Fruit fly (Drosophila melanogaster) whole organism, embryonic: ENCODE data around the gene park.

Source experiments
- Aef1 ChIP-seq: fragments of 200-800 bp; sonication (Bioruptor generic); IDR thresholded peaks from 3 replicates; pipeline ENCODE4 v1.3.6; 2022; ENCODE audit warnings: missing biosample characterization, missing genetic modification characterization
- Antp ChIP-seq: fragments of 200-800 bp; sonication (Bioruptor generic); optimal IDR thresholded peaks from 3 replicates; lab custom pipeline; 2016; ENCODE audit warnings: missing biosample characterization, missing genetic modification characterization
- CG10979 ChIP-seq: fragments of 200-800 bp; sonication (Bioruptor generic); optimal IDR thresholded peaks from 2 replicates; lab custom pipeline; 2018; ENCODE audit warnings: missing biosample characterization, mild to moderate bottlenecking, missing genetic modification characterization, moderate library complexity
- CG11093 ChIP-seq: fragments of 200-800 bp; sonication (Bioruptor generic); IDR thresholded peaks from 3 replicates; pipeline ENCODE4 v1.3.6; 2022; ENCODE audit warnings: missing biosample characterization, missing genetic modification characterization
- CG11723 ChIP-seq: fragments of 200-800 bp; sonication (Bioruptor generic); optimal IDR thresholded peaks from 2 replicates; lab custom pipeline; 2017; ENCODE audit warnings: missing biosample characterization, mild to moderate bottlenecking, missing genetic modification characterization
- CG13775 ChIP-seq: fragments of 200-800 bp; sonication (Bioruptor generic); optimal IDR thresholded peaks from 3 replicates; lab custom pipeline; 2017; ENCODE audit warnings: missing biosample characterization, mild to moderate bottlenecking, missing genetic modification characterization
- CG14050 ChIP-seq: fragments of 200-800 bp; sonication (Bioruptor generic); IDR thresholded peaks from 3 replicates; pipeline ENCODE4 v1.3.6; 2022; ENCODE audit warnings: missing biosample characterization, missing genetic modification characterization
- CG15073 ChIP-seq: fragments of 200-800 bp; sonication (Bioruptor generic); optimal IDR thresholded peaks from 2 replicates; lab custom pipeline; 2016; ENCODE audit warnings: missing biosample characterization, missing genetic modification characterization
- CG1529 ChIP-seq: fragments of 200-800 bp; sonication (Bioruptor generic); optimal IDR thresholded peaks from 3 replicates; lab custom pipeline; 2018; ENCODE audit warnings: missing biosample characterization, missing genetic modification characterization
- CG17359 ChIP-seq: fragments of 200-800 bp; sonication (Bioruptor generic); optimal IDR thresholded peaks from 3 replicates; lab custom pipeline; 2018; ENCODE audit warnings: missing biosample characterization, mild to moderate bottlenecking, missing genetic modification characterization, moderate library complexity
- CG17829 ChIP-seq: fragments of 200-800 bp; optimal IDR thresholded peaks from 2 replicates; lab custom pipeline; 2019; ENCODE audit warnings: missing biosample characterization, mild to moderate bottlenecking, missing genetic modification characterization, moderate library complexity
- CG18262 ChIP-seq: fragments of 200-800 bp; optimal IDR thresholded peaks from 3 replicates; lab custom pipeline; 2019; ENCODE audit warnings: missing biosample characterization, mild to moderate bottlenecking, missing genetic modification characterization, moderate library complexity
- CG34224 ChIP-seq: fragments of 200-800 bp; sonication (Bioruptor generic); IDR thresholded peaks from 3 replicates; pipeline ENCODE4 v1.3.6; 2022; ENCODE audit warnings: missing biosample characterization, missing genetic modification characterization; ENCODE audit not compliant: partially characterized antibody
- CG4328 ChIP-seq: fragments of 200-800 bp; sonication (Bioruptor generic); optimal IDR thresholded peaks from 3 replicates; lab custom pipeline; 2017; ENCODE audit warnings: missing biosample characterization, missing genetic modification reagents, missing genetic modification characterization
- CG4617 ChIP-seq: fragments of 200-800 bp; sonication (Bioruptor generic); optimal IDR thresholded peaks from 3 replicates; lab custom pipeline; 2016; ENCODE audit warnings: missing biosample characterization, missing genetic modification characterization, borderline replicate concordance
- CG4707 ChIP-seq: fragments of 200-800 bp; sonication (Bioruptor generic); optimal IDR thresholded peaks from 2 replicates; lab custom pipeline; 2018; ENCODE audit warnings: missing biosample characterization, mild to moderate bottlenecking, missing genetic modification characterization, moderate library complexity
- CG4730 ChIP-seq: fragments of 200-800 bp; sonication (Bioruptor generic); IDR thresholded peaks from 2 replicates; pipeline ENCODE4 v1.3.6; 2022; ENCODE audit warnings: missing biosample characterization, missing genetic modification characterization
- CG5953 ChIP-seq: fragments of 200-800 bp; sonication (Bioruptor generic); IDR thresholded peaks from 2 replicates; pipeline ENCODE4 v1.3.6; 2022; ENCODE audit warnings: missing biosample characterization, missing genetic modification characterization
- CG6689 ChIP-seq: fragments of 200-800 bp; sonication (Bioruptor generic); IDR thresholded peaks from 2 replicates; pipeline ENCODE4 v1.3.6; 2022; ENCODE audit warnings: missing biosample characterization, missing genetic modification characterization
- CG6854 ChIP-seq: fragments of 200-800 bp; sonication (Bioruptor generic); optimal IDR thresholded peaks from 3 replicates; lab custom pipeline; 2017; ENCODE audit warnings: missing biosample characterization, mild to moderate bottlenecking, missing genetic modification characterization
- CG7839 ChIP-seq: fragments of 200-800 bp; sonication (Bioruptor generic); optimal IDR thresholded peaks from 3 replicates; lab custom pipeline; 2018; ENCODE audit warnings: missing biosample characterization, mild to moderate bottlenecking, missing genetic modification characterization, moderate library complexity
- CG8281 ChIP-seq: fragments of 200-800 bp; sonication (Bioruptor generic); optimal IDR thresholded peaks from 2 replicates; lab custom pipeline; 2018; ENCODE audit warnings: missing biosample characterization, mild to moderate bottlenecking, missing genetic modification characterization, moderate library complexity
- CG9876 ChIP-seq: fragments of 200-800 bp; sonication (Bioruptor generic); optimal IDR thresholded peaks from 2 replicates; lab custom pipeline; 2016; ENCODE audit warnings: missing biosample characterization, missing genetic modification characterization
- CTCF ChIP-seq: fragments of 200-800 bp; sonication (Bioruptor generic); optimal IDR thresholded peaks from 2 replicates; lab custom pipeline; 2017; ENCODE audit warnings: missing biosample characterization, mild to moderate bottlenecking, missing genetic modification characterization, moderate library complexity
- CoRest ChIP-seq: fragments of 200-800 bp; sonication (Bioruptor generic); optimal IDR thresholded peaks from 3 replicates; lab custom pipeline; 2018; ENCODE audit warnings: missing biosample characterization, mild to moderate bottlenecking, missing genetic modification characterization, moderate library complexity
- Dip2 ChIP-seq: fragments of 200-800 bp; sonication (Bioruptor generic); IDR thresholded peaks from 2 replicates; pipeline ENCODE4 v1.3.6; 2022; ENCODE audit warnings: missing biosample characterization, missing genetic modification characterization
- Fer2 ChIP-seq: fragments of 200-800 bp; sonication (Bioruptor generic); optimal IDR thresholded peaks from 2 replicates; lab custom pipeline; 2018; ENCODE audit warnings: missing biosample characterization, mild to moderate bottlenecking, missing genetic modification characterization, moderate library complexity
- HLH3B ChIP-seq: fragments of 200-800 bp; sonication (Bioruptor generic); IDR thresholded peaks from 2 replicates; pipeline ENCODE4 v1.3.6; 2022; ENCODE audit warnings: missing biosample characterization, missing genetic modification characterization
- Hmr ChIP-seq: fragments of 200-800 bp; sonication (Bioruptor generic); optimal IDR thresholded peaks from 3 replicates; lab custom pipeline; 2017; ENCODE audit warnings: mild to moderate bottlenecking, missing biosample characterization, missing genetic modification reagents, missing genetic modification characterization
- Lim3 ChIP-seq: fragments of 200-800 bp; sonication (Bioruptor generic); IDR thresholded peaks from 2 replicates; pipeline ENCODE4 v1.3.6; 2022; ENCODE audit warnings: missing biosample characterization, missing genetic modification characterization
- MTF-1 ChIP-seq: fragments of 200-800 bp; sonication (Bioruptor generic); optimal IDR thresholded peaks from 2 replicates; lab custom pipeline; 2018; ENCODE audit warnings: missing biosample characterization, mild to moderate bottlenecking, missing genetic modification characterization, borderline replicate concordance
- Meics ChIP-seq: fragments of 200-800 bp; sonication (Bioruptor generic); optimal IDR thresholded peaks from 2 replicates; lab custom pipeline; 2017; ENCODE audit warnings: missing biosample characterization, mild to moderate bottlenecking, missing genetic modification characterization
- Sry-β ChIP-seq: fragments of 200-800 bp; sonication (Bioruptor generic); optimal IDR thresholded peaks from 2 replicates; lab custom pipeline; 2018; ENCODE audit warnings: missing biosample characterization, mild to moderate bottlenecking, missing genetic modification characterization, moderate library complexity
- Xbp1 ChIP-seq: fragments of 200-800 bp; sonication (Bioruptor generic); optimal IDR thresholded peaks from 3 replicates; lab custom pipeline; 2016; ENCODE audit warnings: missing biosample characterization, mild to moderate bottlenecking, missing genetic modification characterization
- br ChIP-seq: fragments of >200 bp; optimal IDR thresholded peaks from 2 replicates; lab custom pipeline; 2017
- chinmo ChIP-seq: fragments of 200-800 bp; sonication (Bioruptor generic); IDR thresholded peaks from 4 replicates; pipeline ENCODE4 v1.3.6; 2022; ENCODE audit warnings: missing biosample characterization, missing genetic modification characterization; ENCODE audit not compliant: partially characterized antibody
- corto ChIP-seq: fragments of 200-800 bp; sonication (Bioruptor generic); optimal IDR thresholded peaks from 2 replicates; lab custom pipeline; 2016; ENCODE audit warnings: missing biosample characterization, mild to moderate bottlenecking, missing genetic modification characterization, moderate library complexity
- cwo ChIP-seq: fragments of 200-800 bp; sonication (Bioruptor generic); optimal IDR thresholded peaks from 3 replicates; lab custom pipeline; 2017; ENCODE audit warnings: missing biosample characterization, missing genetic modification characterization, mild to moderate bottlenecking, moderate library complexity, missing genetic modification reagents
- danr ChIP-seq: fragments of 200-800 bp; sonication (Bioruptor generic); IDR thresholded peaks from 2 replicates; pipeline ENCODE4 v1.3.6; 2022; ENCODE audit warnings: missing biosample characterization, missing genetic modification characterization
- disco-r ChIP-seq: fragments of 200-800 bp; sonication (Bioruptor generic); optimal IDR thresholded peaks from 2 replicates; lab custom pipeline; 2016; ENCODE audit warnings: missing biosample characterization, missing genetic modification characterization
- dpn ChIP-seq, 2 experiments: fragments of 200-800 bp; sonication (Bioruptor generic); optimal IDR thresholded peaks; 3 replicates each; lab custom pipeline; 2016; ENCODE audit warnings: missing biosample characterization in 2 of 2, missing genetic modification characterization in 2 of 2
- en ChIP-seq: fragments of 200-800 bp; sonication (Bioruptor generic); optimal IDR thresholded peaks from 2 replicates; lab custom pipeline; 2016; ENCODE audit warnings: missing biosample characterization, missing genetic modification characterization
- exex ChIP-seq: fragments of 200-800 bp; sonication (Bioruptor generic); optimal IDR thresholded peaks from 4 replicates; lab custom pipeline; 2018; ENCODE audit warnings: missing biosample characterization, mild to moderate bottlenecking, missing genetic modification characterization, moderate library complexity
- fru ChIP-seq: fragments of >200 bp; optimal IDR thresholded peaks from 2 replicates; lab custom pipeline; 2017
- gcm ChIP-seq: fragments of 200-800 bp; sonication (Bioruptor generic); optimal IDR thresholded peaks from 2 replicates; lab custom pipeline; 2019; ENCODE audit warnings: missing biosample characterization, mild to moderate bottlenecking, missing genetic modification characterization, moderate library complexity
- gro ChIP-seq: fragments of 200-800 bp; sonication (Bioruptor generic); optimal IDR thresholded peaks from 2 replicates; lab custom pipeline; 2016; ENCODE audit warnings: missing biosample characterization, missing genetic modification characterization
- maf-S ChIP-seq: fragments of 200-800 bp; sonication (Bioruptor generic); optimal IDR thresholded peaks from 2 replicates; lab custom pipeline; 2016; ENCODE audit warnings: missing biosample characterization, missing genetic modification characterization
- otp ChIP-seq: fragments of 200-800 bp; sonication (Bioruptor generic); IDR thresholded peaks from 3 replicates; pipeline ENCODE4, ENCODE4 v1.3.6; 2022; ENCODE audit warnings: missing biosample characterization, missing genetic modification characterization
- psq ChIP-seq: fragments of 200-800 bp; sonication (Bioruptor generic); optimal IDR thresholded peaks from 2 replicates; lab custom pipeline; 2017; ENCODE audit warnings: missing biosample characterization, missing genetic modification characterization
- slp2 ChIP-seq: fragments of 200-800 bp; sonication (Bioruptor generic); optimal IDR thresholded peaks from 2 replicates; lab custom pipeline; 2016; ENCODE audit warnings: missing biosample characterization, missing genetic modification characterization
- ttk ChIP-seq: fragments of 200-800 bp; sonication (Bioruptor generic); IDR thresholded peaks from 2 replicates; pipeline ENCODE4 v2.1.2; 2022; ENCODE audit warnings: missing biosample characterization, missing genetic modification characterization
- tx ChIP-seq: fragments of 200-800 bp; sonication (Bioruptor generic); optimal IDR thresholded peaks from 2 replicates; lab custom pipeline; 2016; ENCODE audit warnings: missing biosample characterization, missing genetic modification characterization

park gene

DNA sequence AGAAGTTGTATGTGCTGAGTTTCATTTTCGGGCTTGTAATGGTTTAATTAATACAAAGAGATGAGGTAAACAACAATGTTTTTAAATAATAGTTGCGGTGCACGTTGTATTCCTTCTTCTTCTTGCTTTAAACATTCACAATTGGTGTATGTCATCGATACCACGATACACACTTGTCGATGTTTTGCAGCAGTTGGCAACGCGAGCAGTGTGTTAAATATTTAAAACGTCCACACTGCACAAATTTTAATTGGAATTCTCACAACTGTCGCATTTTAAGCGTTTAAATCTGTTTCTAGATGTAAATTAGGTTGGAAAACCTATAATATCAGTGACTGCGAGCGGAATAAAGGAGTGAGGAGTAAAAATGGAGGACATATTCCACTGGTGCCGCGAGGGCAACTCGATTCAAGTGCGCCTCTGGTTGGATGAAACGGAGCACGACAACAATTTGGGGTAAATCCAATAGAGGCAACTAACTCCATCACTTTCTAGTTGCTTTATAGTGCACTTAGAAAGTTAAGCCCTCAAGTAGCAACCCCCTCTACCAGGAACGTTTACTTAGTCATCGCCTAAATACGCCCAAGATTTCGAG, 20.1 kb upstream of the park start, which contains the start of the genes Trmt112 and Ilk (continued):
- TF ChIP-seq psq (GFP tag; lab: Kevin White, UChicago) = no peak
- TF ChIP-seq exex (tag; lab: Kevin White, UChicago) = peak; percentile 14
- no peak for TF ChIP-seq Dip2 (GFP tag; lab: Robert Waterston, UW)
- no peak for TF ChIP-seq cwo (GFP tag; lab: Kevin White, UChicago)
- TF ChIP-seq dpn (GFP tag; optimal IDR thresholded peaks at IDR 0.05; lab: Kevin White, UChicago) = peak in 1 of 2 experiments; percentile 21
- TF ChIP-seq CG6854 (GFP tag; lab: Kevin White, UChicago) = no peak
- no peak for TF ChIP-seq CG4707 (GFP tag; lab: Kevin White, UChicago)
- TF ChIP-seq CG4328 = no peak
- no peak for TF ChIP-seq gcm (GFP tag; lab: Kevin White, UChicago)
- no peak for TF ChIP-seq Sry-β (GFP tag; lab: Kevin White, UChicago)
- TF ChIP-seq MTF-1 (GFP tag; lab: Kevin White, UChicago) = no peak
- no peak for TF ChIP-seq CG5953 (GFP tag; lab: Robert Waterston, UW)
- no peak for TF ChIP-seq ttk (GFP tag; lab: Robert Waterston, UW)
- TF ChIP-seq danr (GFP tag; lab: Robert Waterston, UW) = no peak
- no peak for TF ChIP-seq CG6689 (GFP tag; lab: Robert Waterston, UW)
- TF ChIP-seq CG9876 (GFP tag; lab: Kevin White, UChicago) = no peak
- no peak for TF ChIP-seq disco-r (GFP tag; lab: Kevin White, UChicago)
- TF ChIP-seq CG7839 (tag; lab: Kevin White, UChicago) = no peak
- no peak for TF ChIP-seq CTCF (GFP tag; lab: Kevin White, UChicago)
- TF ChIP-seq maf-S (GFP tag; lab: Kevin White, UChicago) = no peak
- peak; percentile 77 for TF ChIP-seq CG34224 (GFP tag; lab: Robert Waterston, UW)
- TF ChIP-seq Meics (GFP tag; lab: Kevin White, UChicago) = no peak
- TF ChIP-seq fru = no peak
- no peak for TF ChIP-seq Antp
- no peak for TF ChIP-seq Hmr (GFP tag; lab: Kevin White, UChicago)
- TF ChIP-seq CG17829 (tag; lab: Kevin White, UChicago) = peak; percentile 32
- TF ChIP-seq slp2 (GFP tag; lab: Kevin White, UChicago) = no peak
- peak; percentile 90; the same call in 3 of the 4 replicates for TF ChIP-seq chinmo (GFP tag; lab: Robert Waterston, UW)
- no peak for TF ChIP-seq CG13775
- TF ChIP-seq Aef1 (GFP tag; lab: Robert Waterston, UW) = no peak
- no peak for TF ChIP-seq en (GFP tag; lab: Kevin White, UChicago)
- TF ChIP-seq CG18262 = no peak
- TF ChIP-seq CG10979 (tag; lab: Kevin White, UChicago) = no peak
- no peak for TF ChIP-seq CG8281 (tag; lab: Kevin White, UChicago)
- TF ChIP-seq CG17359 = no peak
- TF ChIP-seq corto (GFP tag; lab: Kevin White, UChicago) = no peak
- no peak for TF ChIP-seq br (lab: Kevin White, UChicago)
- no peak for TF ChIP-seq gro (GFP tag; lab: Kevin White, UChicago)
- peak; percentile 88 for TF ChIP-seq tx (GFP tag; lab: Kevin White, UChicago)
- peak; percentile 22 for TF ChIP-seq Xbp1 (GFP tag; lab: Kevin White, UChicago)
- no peak for TF ChIP-seq CG11723 (GFP tag; lab: Kevin White, UChicago)
- TF ChIP-seq Fer2 (tag; lab: Kevin White, UChicago) = no peak
- TF ChIP-seq CG15073 (GFP tag; lab: Kevin White, UChicago) = no peak
- peak; percentile 99 for TF ChIP-seq CG4617 (GFP tag; lab: Kevin White, UChicago)
- TF ChIP-seq Lim3 = no peak
- no peak for TF ChIP-seq HLH3B
- peak; percentile 9 for TF ChIP-seq CoRest (tag; lab: Kevin White, UChicago)
- no peak for TF ChIP-seq otp (GFP tag; lab: Robert Waterston, UW)
- TF ChIP-seq CG4730 (GFP tag; lab: Robert Waterston, UW) = no peak
- no peak for TF ChIP-seq CG1529 (GFP tag; lab: Kevin White, UChicago)
- no peak for TF ChIP-seq CG11093 (GFP tag; lab: Robert Waterston, UW)
- no peak for TF ChIP-seq CG14050
